Worm (Caenorhabditis elegans) whole organism, L3 larva: ENCODE data around the gene Y19D2B.1.
"Not testable (repeated sequence)": the region's sequence is repeated elsewhere in the genome, so short reads cannot be mapped to it uniquely, and the experiment has no call there.

Source experiments
- R02D3.7 ChIP-seq: fragments of 150-350 bp; optimal IDR thresholded peaks from 2 replicates; lab custom pipeline; 2014; ENCODE audit warnings: missing biosample characterization, missing genetic modification characterization
- ama-1 ChIP-seq: fragments of 150-350 bp; optimal IDR thresholded peaks from 2 replicates; lab custom pipeline; 2018
- ceh-16 ChIP-seq: sonication (generic microtip); optimal IDR thresholded peaks from 2 replicates; lab custom pipeline; 2017; ENCODE audit warnings: missing biosample characterization, missing genetic modification characterization
- ceh-28 ChIP-seq: fragments of 150-350 bp; optimal IDR thresholded peaks from 2 replicates; lab custom pipeline; 2014; ENCODE audit warnings: missing biosample characterization, missing genetic modification reagents, missing genetic modification characterization
- ceh-82 ChIP-seq: fragments of 150-350 bp; optimal IDR thresholded peaks from 2 replicates; lab custom pipeline; 2014; ENCODE audit warnings: missing biosample characterization, missing genetic modification characterization
- ceh-9 ChIP-seq: sonication (generic microtip); optimal IDR thresholded peaks from 2 replicates; lab custom pipeline; 2018; ENCODE audit warnings: missing biosample characterization, missing genetic modification characterization
- daf-12 ChIP-seq: fragments of 150-350 bp; optimal IDR thresholded peaks from 2 replicates; lab custom pipeline; 2014; ENCODE audit warnings: missing biosample characterization, missing genetic modification reagents, missing genetic modification characterization
- egl-5 ChIP-seq: fragments of 150-350 bp; optimal IDR thresholded peaks from 2 replicates; lab custom pipeline; 2017; ENCODE audit warnings: missing biosample characterization, missing genetic modification reagents, missing genetic modification characterization, inconsistent platforms
- elt-1 ChIP-seq: fragments of 150-350 bp; optimal IDR thresholded peaks from 2 replicates; lab custom pipeline; 2014; ENCODE audit warnings: missing biosample characterization, missing genetic modification characterization
- elt-2 ChIP-seq: sonication (generic microtip); optimal IDR thresholded peaks from 2 replicates; lab custom pipeline; 2016; ENCODE audit warnings: missing genetic modification reagents, mild to moderate bottlenecking, missing genetic modification characterization, missing compliant biosample characterization
- elt-3 ChIP-seq, 3 experiments: fragments of 150-350 bp in 1 of 3; sonication (generic microtip) in 2 of 3; optimal IDR thresholded peaks; 2 replicates in 2 of 3; 4 replicates in 1 of 3; lab custom pipeline; 2014 to 2017; ENCODE audit warnings: missing biosample characterization in 3 of 3, missing genetic modification characterization in 3 of 3
- eor-1 ChIP-seq, 2 experiments: fragments of 150-350 bp; optimal IDR thresholded peaks; 2 replicates each; lab custom pipeline; 2014 to 2018; ENCODE audit warnings: missing biosample characterization in 2 of 2, missing genetic modification characterization in 2 of 2
- fos-1 ChIP-seq: fragments of 150-350 bp; optimal IDR thresholded peaks from 2 replicates; lab custom pipeline; 2014; ENCODE audit warnings: missing biosample characterization, missing genetic modification characterization
- hmg-11 ChIP-seq: sonication (generic microtip); optimal IDR thresholded peaks from 2 replicates; lab custom pipeline; 2016; ENCODE audit warnings: missing genetic modification characterization, missing compliant biosample characterization
- jun-1 ChIP-seq: fragments of 150-350 bp; optimal IDR thresholded peaks from 2 replicates; lab custom pipeline; 2014; ENCODE audit warnings: missing biosample characterization, missing genetic modification reagents, missing genetic modification characterization
- lin-15B ChIP-seq: fragments of 150-350 bp; optimal IDR thresholded peaks from 2 replicates; lab custom pipeline; 2014; ENCODE audit warnings: missing biosample characterization, missing genetic modification characterization
- lin-39 ChIP-seq: fragments of 150-350 bp; optimal IDR thresholded peaks from 2 replicates; lab custom pipeline; 2018; ENCODE audit warnings: missing biosample characterization, missing genetic modification reagents, missing genetic modification characterization
- lsy-12 ChIP-seq: sonication (generic microtip); optimal IDR thresholded peaks from 2 replicates; lab custom pipeline; 2016; ENCODE audit warnings: mild to moderate bottlenecking, missing genetic modification characterization, missing compliant biosample characterization
- mdl-1 ChIP-seq: fragments of 150-350 bp; optimal IDR thresholded peaks from 2 replicates; lab custom pipeline; 2014; ENCODE audit warnings: missing biosample characterization, missing genetic modification characterization
- mml-1 ChIP-seq: fragments of 150-350 bp; sonication (generic microtip); optimal IDR thresholded peaks from 3 replicates; lab custom pipeline; 2014; ENCODE audit warnings: missing biosample characterization, missing genetic modification characterization
- nhr-12 ChIP-seq: fragments of 150-350 bp; optimal IDR thresholded peaks from 2 replicates; lab custom pipeline; 2014; ENCODE audit warnings: missing biosample characterization, missing genetic modification characterization
- nhr-23 ChIP-seq: fragments of 150-350 bp; optimal IDR thresholded peaks from 2 replicates; lab custom pipeline; 2014; ENCODE audit warnings: missing biosample characterization, missing genetic modification reagents, missing genetic modification characterization
- nhr-237 ChIP-seq: fragments of 150-350 bp; optimal IDR thresholded peaks from 2 replicates; lab custom pipeline; 2014; ENCODE audit warnings: missing biosample characterization, missing genetic modification characterization
- nhr-25 ChIP-seq: sonication (generic microtip); optimal IDR thresholded peaks from 2 replicates; lab custom pipeline; 2017; ENCODE audit warnings: missing biosample characterization, missing genetic modification characterization
- nhr-28 ChIP-seq: fragments of 150-350 bp; optimal IDR thresholded peaks from 2 replicates; lab custom pipeline; 2014; ENCODE audit warnings: missing biosample characterization, missing genetic modification characterization
- nhr-43 ChIP-seq: sonication (generic microtip); optimal IDR thresholded peaks from 2 replicates; lab custom pipeline; 2016; ENCODE audit warnings: mild to moderate bottlenecking, missing genetic modification characterization, missing compliant biosample characterization; ENCODE audit not compliant: poor library complexity, severe bottlenecking
- nhr-67 ChIP-seq: fragments of 150-350 bp; optimal IDR thresholded peaks from 2 replicates; lab custom pipeline; 2014; ENCODE audit warnings: missing biosample characterization, missing genetic modification characterization
- sea-2 ChIP-seq: fragments of 150-350 bp; sonication (generic microtip); optimal IDR thresholded peaks from 4 replicates; lab custom pipeline; 2014; ENCODE audit warnings: missing biosample characterization, missing genetic modification reagents, missing genetic modification characterization
- skn-1 ChIP-seq: fragments of 150-350 bp; optimal IDR thresholded peaks from 2 replicates; lab custom pipeline; 2014; ENCODE audit warnings: missing biosample characterization, missing genetic modification characterization
- snpc-4 ChIP-seq: fragments of 150-350 bp; optimal IDR thresholded peaks from 2 replicates; lab custom pipeline; 2014; ENCODE audit warnings: missing biosample characterization, missing genetic modification characterization
- tbx-2 ChIP-seq: sonication (generic microtip); optimal IDR thresholded peaks from 2 replicates; lab custom pipeline; 2016; ENCODE audit warnings: mild to moderate bottlenecking, missing genetic modification characterization, missing compliant biosample characterization
- unc-39 ChIP-seq: sonication (generic microtip); optimal IDR thresholded peaks from 4 replicates; lab custom pipeline; 2017; ENCODE audit warnings: missing biosample characterization, missing genetic modification characterization
- unc-62 ChIP-seq: fragments of 150-350 bp; sonication (generic microtip); optimal IDR thresholded peaks from 4 replicates; lab custom pipeline; 2014; ENCODE audit warnings: missing biosample characterization, missing genetic modification reagents, missing genetic modification characterization
- zag-1 ChIP-seq: fragments of 150-350 bp; optimal IDR thresholded peaks from 2 replicates; lab custom pipeline; 2014; ENCODE audit warnings: missing biosample characterization, missing genetic modification characterization
- ztf-4 ChIP-seq: fragments of 150-350 bp; optimal IDR thresholded peaks from 2 replicates; lab custom pipeline; 2014; ENCODE audit warnings: missing biosample characterization, missing genetic modification characterization

Y19D2B.1 gene

DNA sequence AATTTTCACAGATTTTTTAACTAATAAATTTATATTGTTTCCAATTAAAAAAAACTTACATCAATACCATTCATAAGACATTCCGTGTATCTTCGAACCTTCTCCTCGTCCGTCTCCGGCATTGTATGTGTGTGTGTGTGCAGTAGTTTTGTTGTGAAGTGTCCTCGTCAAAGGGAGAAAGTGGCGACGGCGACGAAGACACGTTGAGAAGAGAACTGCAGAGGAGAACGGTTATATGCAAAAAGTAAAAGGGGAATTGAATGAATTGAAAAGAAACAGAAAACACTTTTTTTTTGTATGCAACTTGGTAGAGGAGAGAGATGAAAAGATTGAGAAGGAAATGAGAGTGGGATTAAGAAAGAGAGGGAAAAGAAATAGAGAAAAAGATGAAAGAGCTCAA is 22.7 kb upstream of the Y19D2B.1 start:
- TF ChIP-seq lin-15B (tag; lab: Kevin White, UChicago) (no peak), fos-1 (tag; lab: Kevin White, UChicago) (no peak), hmg-11 (tag; lab: Kevin White, UChicago) (no peak), nhr-25 (tag; lab: Kevin White, UChicago) (no peak), nhr-43 (no peak), eor-1 (tag; optimal IDR thresholded peaks at IDR 0.05; lab: Kevin White, UChicago) (no peak), ztf-4 (tag; lab: Kevin White, UChicago) (no peak), ceh-28 (tag; lab: Kevin White, UChicago) (no peak), jun-1 (tag; lab: Kevin White, UChicago) (no peak), unc-39 (tag; lab: Kevin White, UChicago) (no peak), sea-2 (GFP tag; lab: Kevin White, UChicago) (no peak), skn-1 (tag; lab: Kevin White, UChicago) (no peak), R02D3.7 (tag; lab: Kevin White, UChicago) (no peak), ceh-9 (tag; lab: Kevin White, UChicago) (no peak), daf-12 (tag; lab: Kevin White, UChicago) (no peak), lin-39 (tag; lab: Kevin White, UChicago) (no peak), nhr-28 (no peak), ceh-16 (no peak), tbx-2 (tag; lab: Kevin White, UChicago) (no peak)

DNA sequence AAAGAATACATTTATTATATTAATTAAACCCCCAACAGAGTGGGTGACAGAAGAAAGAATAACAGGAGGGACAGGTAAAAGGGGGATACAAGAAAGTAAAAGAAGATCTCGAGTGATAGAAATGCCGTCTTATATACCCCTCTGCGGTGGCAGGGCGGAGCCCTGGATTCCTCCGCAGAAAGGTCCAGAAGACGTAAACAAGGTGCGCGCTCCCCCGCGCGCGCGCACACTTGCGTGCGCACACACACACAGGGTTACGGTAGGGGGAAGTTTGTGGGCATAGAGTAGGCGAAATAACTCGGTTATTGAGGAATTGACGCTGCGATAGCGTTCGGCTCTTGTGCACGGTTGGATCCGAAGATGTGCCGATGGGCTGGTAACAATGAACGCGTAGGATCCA is 19.1 kb upstream of the Y19D2B.1 start, which contains the start of gene R03D7.15:
R03D7.15 (plus strand) TSS at position 299 of the 400 bp plus-strand sequence.
- TF ChIP-seq ama-1 (lab: Kevin White, UChicago); nhr-23 (tag; lab: Kevin White, UChicago); mml-1: not testable (repeated sequence)

DNA sequence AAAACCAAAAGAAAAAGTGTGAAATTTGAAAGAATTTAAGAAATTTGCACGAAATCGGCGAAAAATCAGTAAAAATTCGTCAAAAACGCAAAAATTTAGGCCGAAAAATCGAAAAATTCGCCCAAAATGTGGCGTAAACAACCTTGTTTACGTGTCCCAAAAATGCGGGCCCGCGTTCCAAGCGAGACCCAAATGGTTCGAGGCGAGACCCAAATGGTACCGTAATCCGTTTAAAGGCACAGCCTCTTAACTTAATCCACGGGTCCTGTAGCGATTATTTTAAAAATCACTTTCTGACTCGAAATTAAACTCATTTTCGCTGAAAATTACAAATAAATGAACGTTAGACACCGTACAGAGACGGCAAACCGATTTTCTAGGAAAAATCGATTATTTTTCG is 12.6 kb upstream of the Y19D2B.1 start:
- TF ChIP-seq ceh-28 (tag; lab: Kevin White, UChicago): no peak
- no peak for TF ChIP-seq nhr-12
- no peak for TF ChIP-seq lsy-12 (tag; lab: Kevin White, UChicago)
- TF ChIP-seq mdl-1 (tag; lab: Kevin White, UChicago): no peak
- no peak for TF ChIP-seq daf-12 (tag; lab: Kevin White, UChicago)
- TF ChIP-seq elt-3 (tag; optimal IDR thresholded peaks at IDR 0.05; lab: Kevin White, UChicago): no peak
- TF ChIP-seq lin-39 (tag; lab: Kevin White, UChicago): no peak
- TF ChIP-seq zag-1 (tag; lab: Kevin White, UChicago): no peak
- no peak for TF ChIP-seq snpc-4 (tag; lab: Kevin White, UChicago)
- no peak for TF ChIP-seq sea-2 (GFP tag; lab: Kevin White, UChicago)
- no peak for TF ChIP-seq unc-62 (GFP tag; lab: Kevin White, UChicago)
- TF ChIP-seq ceh-9 (tag; lab: Kevin White, UChicago): no peak
- no peak for TF ChIP-seq tbx-2 (tag; lab: Kevin White, UChicago)
- TF ChIP-seq unc-39 (tag; lab: Kevin White, UChicago): no peak
- no peak for TF ChIP-seq nhr-43
- no peak for TF ChIP-seq nhr-237 (tag; lab: Kevin White, UChicago)
- no peak for TF ChIP-seq jun-1 (tag; lab: Kevin White, UChicago)
- TF ChIP-seq ztf-4 (tag; lab: Kevin White, UChicago): no peak
- TF ChIP-seq fos-1 (tag; lab: Kevin White, UChicago): no peak

DNA sequence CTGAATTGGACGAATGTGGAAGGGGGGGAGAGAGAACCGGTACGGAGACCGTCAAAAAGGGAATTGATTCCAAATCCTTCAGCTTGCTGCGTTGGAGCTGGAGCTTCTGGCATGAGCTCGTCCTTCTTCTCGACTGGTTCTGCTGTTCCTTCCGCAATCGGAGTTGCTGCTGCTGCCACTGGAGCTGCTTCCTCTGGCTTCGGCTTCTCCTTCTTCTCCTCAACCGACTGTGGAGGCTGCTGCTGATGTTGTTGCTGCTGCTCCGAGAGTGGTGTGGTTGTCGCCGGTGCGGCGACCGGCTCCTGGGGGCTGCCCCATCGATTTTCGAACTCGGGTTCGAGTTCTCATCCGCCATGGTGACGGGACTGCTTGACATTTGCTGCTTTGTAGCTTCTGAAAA is 12.0 kb upstream of the Y19D2B.1 start, which contains the start of gene R03D7.2:
R03D7.2 (minus strand) TSS at position 399 of the 400 bp plus-strand sequence.
- TF ChIP-seq elt-1 (tag; lab: Kevin White, UChicago) (no peak), elt-2 (no peak), egl-5 (tag; lab: Kevin White, UChicago) (no peak), unc-62 (GFP tag; lab: Kevin White, UChicago) (no peak), ceh-16 (no peak), lin-15B (tag; lab: Kevin White, UChicago) (no peak), mml-1 (no peak), ceh-28 (tag; lab: Kevin White, UChicago) (no peak), sea-2 (GFP tag; lab: Kevin White, UChicago) (no peak), lin-39 (tag; lab: Kevin White, UChicago) (no peak), ceh-82 (tag; lab: Kevin White, UChicago) (no peak), nhr-67 (tag; lab: Kevin White, UChicago) (no peak), lsy-12 (tag; lab: Kevin White, UChicago) (no peak)
